Worm (Caenorhabditis elegans): ENCODE results near the gene mdt-8.

DNA sequence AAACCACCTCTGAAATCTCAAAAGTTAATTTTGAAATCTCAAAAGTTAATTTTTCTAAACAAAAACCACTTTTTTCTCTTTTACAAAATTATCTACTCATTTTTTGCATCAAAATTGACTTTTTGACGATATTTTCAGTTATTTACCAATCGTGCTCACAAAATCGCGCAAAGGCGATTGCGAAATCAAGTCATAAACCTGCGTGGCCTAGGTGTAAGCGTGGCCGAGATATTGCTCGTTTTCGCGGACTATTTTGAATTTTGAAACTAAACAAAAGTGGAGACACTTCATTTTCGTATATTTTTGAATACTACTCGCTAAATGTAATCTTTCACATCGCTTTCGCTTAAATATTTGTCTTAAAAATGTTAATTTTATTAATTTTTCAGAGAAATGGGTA lies 44.7 kb upstream of the mdt-8 start, which contains the start of gene smc-6:
- TF ChIP-seq mep-1 (tag; optimal IDR thresholded peaks at IDR 0.05) (peak; percentile 32), flh-1 (GFP tag; optimal IDR thresholded peaks at IDR 0.05) (no peak), nhr-76 (tag; optimal IDR thresholded peaks at IDR 0.05) (no peak), nhr-237 (tag; optimal IDR thresholded peaks at IDR 0.05) (no peak), unc-120 (tag; optimal IDR thresholded peaks at IDR 0.05; ENCODE audit: poor library complexity, severe bottlenecking) (no peak), elt-3 (tag; optimal IDR thresholded peaks at IDR 0.05) (no peak), cnd-1 (tag; optimal IDR thresholded peaks at IDR 0.05) (no peak), unc-62 (GFP tag; optimal IDR thresholded peaks at IDR 0.05) (no peak), blmp-1 (tag; optimal IDR thresholded peaks at IDR 0.05) (no peak), ztf-11 (tag; optimal IDR thresholded peaks at IDR 0.05) (no peak), sptf-1 (tag; optimal IDR thresholded peaks at IDR 0.05) (no peak), elt-1 (tag; optimal IDR thresholded peaks at IDR 0.05; ENCODE audit: borderline replicate concordance, insufficient read depth) (no peak), lin-13 (tag; optimal IDR thresholded peaks at IDR 0.05) (no peak)
